Worm (Caenorhabditis elegans): ENCODE measurements around the gene T28F3.8.

Gene T28F3.8

ce11 chrIV:17279592-17280440 lies 27.3 kb downstream of the T28F3.8 start:
- TF ChIP-seq aly-2 (tag; optimal IDR thresholded peaks at IDR 0.05), result peak; percentile 47
- TF ChIP-seq efl-1 (optimal IDR thresholded peaks at IDR 0.05), result no peak
- TF ChIP-seq efl-1 (GFP tag; optimal IDR thresholded peaks at IDR 0.05 in 1 of 2), result peak in 1 of 2 experiments; percentile 73
- TF ChIP-seq unc-86 (tag; optimal IDR thresholded peaks at IDR 0.05), result no peak
- TF ChIP-seq lir-3 (tag; optimal IDR thresholded peaks at IDR 0.05; ENCODE audit: poor library complexity), result no peak
- peak; percentile 38 for TF ChIP-seq nhr-85 (tag)
- peak; percentile 1 for TF ChIP-seq fkh-8 (tag; optimal IDR thresholded peaks at IDR 0.05)
- TF ChIP-seq Y116A8C.19 (tag; optimal IDR thresholded peaks at IDR 0.05; ENCODE audit: borderline replicate concordance), result no peak
- no peak for TF ChIP-seq F16B12.6 (tag; optimal IDR thresholded peaks at IDR 0.05)
- no peak for TF ChIP-seq mdl-1 (tag; optimal IDR thresholded peaks at IDR 0.05)
- TF ChIP-seq mep-1 (tag; optimal IDR thresholded peaks at IDR 0.05), result peak; percentile 17
- peak; percentile 35 for TF ChIP-seq skn-1 (tag; optimal IDR thresholded peaks at IDR 0.05)
- no peak for TF ChIP-seq elt-2 (tag; optimal IDR thresholded peaks at IDR 0.05)
- TF ChIP-seq nhr-12 (tag; optimal IDR thresholded peaks at IDR 0.05), result no peak
- peak; percentile 68 for TF ChIP-seq ama-1 (optimal IDR thresholded peaks at IDR 0.05)
- no peak for TF ChIP-seq nhr-28 (tag; optimal IDR thresholded peaks at IDR 0.05)
- TF ChIP-seq zip-4 (GFP tag; optimal IDR thresholded peaks at IDR 0.05), result no peak

- TF ChIP-seq C34B4.2 (tag; optimal IDR thresholded peaks at IDR 0.05) (no peak), nhr-20 (tag; optimal IDR thresholded peaks at IDR 0.05) (no peak), ceh-63 (GFP tag; optimal IDR thresholded peaks at IDR 0.05) (peak; percentile 71), dpl-1 (GFP tag; optimal IDR thresholded peaks at IDR 0.05) (no peak), elt-3 (tag; optimal IDR thresholded peaks at IDR 0.05) (no peak), mab-9 (GFP tag; IDR thresholded peaks at IDR 0.05) (peak; percentile 50; the same call in 1 of the 2 replicates), ama-1 (optimal IDR thresholded peaks at IDR 0.05) (peak; percentile 46), skn-1 (tag; optimal IDR thresholded peaks at IDR 0.05) (peak; percentile 17), nhr-47 (tag; optimal IDR thresholded peaks at IDR 0.05) (no peak), isw-1 (GFP tag; IDR thresholded peaks at IDR 0.05) (no peak)
Measured at ce11 chrIV:17278861-17279591, 28.1 kb downstream of the T28F3.8 start, which contains the start of gene hsp-1. Gene hsp-1, plus strand, starts transcription at chrIV:17278959.

- TF ChIP-seq lin-13 (GFP tag; optimal IDR thresholded peaks at IDR 0.05) (peak; percentile 92), lsy-2 (tag; optimal IDR thresholded peaks at IDR 0.05) (peak; percentile 90 to 96), hlh-17 (GFP tag; optimal IDR thresholded peaks at IDR 0.05; ENCODE audit: borderline replicate concordance) (peak; percentile 23), hlh-4 (tag; optimal IDR thresholded peaks at IDR 0.05) (peak; percentile 72), nhr-85 (tag) (peak; percentile 99), fkh-10 (GFP tag; optimal IDR thresholded peaks at IDR 0.05) (peak; percentile 99), ztf-4 (tag; optimal IDR thresholded peaks at IDR 0.05) (peak; percentile 95), isw-1 (GFP tag; IDR thresholded peaks at IDR 0.05) (peak; percentile 99), efl-1 (optimal IDR thresholded peaks at IDR 0.05) (peak; percentile 86 to 89), efl-1 (GFP tag; optimal IDR thresholded peaks at IDR 0.05 in 1 of 2) (peak; percentile 72 to 98), lir-3 (tag; optimal IDR thresholded peaks at IDR 0.05; ENCODE audit: poor library complexity) (peak; percentile 80), nhr-12 (tag; optimal IDR thresholded peaks at IDR 0.05) (no peak), tlp-1 (tag; optimal IDR thresholded peaks at IDR 0.05) (no peak), tbx-2 (tag; optimal IDR thresholded peaks at IDR 0.05) (peak; percentile 98), vab-15 (tag; optimal IDR thresholded peaks at IDR 0.05) (peak; percentile 94), Y116A8C.19 (tag; optimal IDR thresholded peaks at IDR 0.05; ENCODE audit: borderline replicate concordance) (no peak), sup-37 (GFP tag; optimal IDR thresholded peaks at IDR 0.05) (peak; percentile 97), rnt-1 (tag; optimal IDR thresholded peaks at IDR 0.05) (peak; percentile 82), C16A3.4 (tag; optimal IDR thresholded peaks at IDR 0.05) (peak; percentile 96), nhr-71 (tag; optimal IDR thresholded peaks at IDR 0.05) (peak; percentile 100), fos-1 (tag; optimal IDR thresholded peaks at IDR 0.05) (peak; percentile 94), swsn-7 (tag; optimal IDR thresholded peaks at IDR 0.05) (peak; percentile 99), lin-15B (tag; optimal IDR thresholded peaks at IDR 0.05) (peak; percentile 71), nhr-76 (tag; optimal IDR thresholded peaks at IDR 0.05) (peak; percentile 64), elt-2 (tag; optimal IDR thresholded peaks at IDR 0.05) (peak; percentile 76), zip-4 (GFP tag; optimal IDR thresholded peaks at IDR 0.05) (peak; percentile 95), pag-3 (tag; optimal IDR thresholded peaks at IDR 0.05; ENCODE audit: borderline replicate concordance, insufficient read depth) (no peak), lin-14 (GFP tag; optimal IDR thresholded peaks at IDR 0.05) (peak; percentile 100), unc-62 (GFP tag; optimal IDR thresholded peaks at IDR 0.05) (peak; percentile 37)
Measured at ce11 chrIV:17278363-17278762, 28.8 kb downstream of the T28F3.8 start.
